Fruit fly (Drosophila melanogaster): Measurements from ENCODE around the gene CG13138.

- TF ChIP-seq pan (optimal IDR thresholded peaks at IDR 0.05) (no peak), CG8478 (optimal IDR thresholded peaks at IDR 0.05) (no peak)
Observed at dm6 chr2L:10263343-10263744, 38.5 kb downstream of the CG13138 start, which contains the start of gene Rsf1.
